Fruit fly (Drosophila melanogaster) whole organism, adult: ENCODE results near the gene Ag5r.

Source experiments
- CG11617 ChIP-seq: fragments of 200-800 bp; sonication (Bioruptor generic); optimal IDR thresholded peaks from 2 replicates; lab custom pipeline; 2017; ENCODE audit warnings: mild to moderate bottlenecking, missing biosample characterization, missing genetic modification reagents, missing genetic modification characterization
- CG12768 ChIP-seq: fragments of 200-800 bp; sonication (Bioruptor generic); optimal IDR thresholded peaks from 2 replicates; lab custom pipeline; 2017; ENCODE audit warnings: missing biosample characterization, missing genetic modification characterization, mild to moderate bottlenecking, moderate library complexity, missing genetic modification reagents
- CG14711 ChIP-seq: fragments of 200-800 bp; sonication (Bioruptor generic); optimal IDR thresholded peaks from 2 replicates; lab custom pipeline; 2018; ENCODE audit warnings: missing biosample characterization, mild to moderate bottlenecking, missing genetic modification characterization, moderate library complexity
- CG1620 ChIP-seq: fragments of 200-800 bp; sonication (Bioruptor generic); optimal IDR thresholded peaks from 2 replicates; lab custom pipeline; 2016; ENCODE audit warnings: missing biosample characterization, missing genetic modification characterization
- CG33017 ChIP-seq: fragments of 200-800 bp; sonication (Bioruptor generic); optimal IDR thresholded peaks from 2 replicates; lab custom pipeline; 2018; ENCODE audit warnings: missing biosample characterization, mild to moderate bottlenecking, missing genetic modification characterization, moderate library complexity
- CG5204 ChIP-seq: fragments of 200-800 bp; sonication (Bioruptor generic); optimal IDR thresholded peaks from 2 replicates; lab custom pipeline; 2016; ENCODE audit warnings: missing biosample characterization, missing genetic modification characterization
- CG7045 ChIP-seq: fragments of 200-800 bp; sonication (Bioruptor generic); optimal IDR thresholded peaks from 2 replicates; lab custom pipeline; 2017; ENCODE audit warnings: missing biosample characterization, mild to moderate bottlenecking, missing genetic modification characterization
- CG7101 ChIP-seq: fragments of 200-800 bp; sonication (Bioruptor generic); optimal IDR thresholded peaks from 2 replicates; lab custom pipeline; 2018; ENCODE audit warnings: missing biosample characterization, mild to moderate bottlenecking, missing genetic modification characterization, moderate library complexity
- Clk ChIP-seq: fragments of 200-800 bp; sonication (Bioruptor generic); optimal IDR thresholded peaks from 2 replicates; lab custom pipeline; 2017; ENCODE audit warnings: missing biosample characterization, missing genetic modification characterization
- Crg-1 ChIP-seq: fragments of 200-800 bp; sonication (Bioruptor generic); optimal IDR thresholded peaks from 2 replicates; lab custom pipeline; 2016; ENCODE audit warnings: missing biosample characterization, missing genetic modification characterization
- Hr96 ChIP-seq: fragments of 200-800 bp; sonication (Bioruptor generic); optimal IDR thresholded peaks from 2 replicates; lab custom pipeline; 2016; ENCODE audit warnings: missing biosample characterization, missing genetic modification characterization
- Mnt ChIP-seq: fragments of 200-800 bp; sonication (Bioruptor generic); optimal IDR thresholded peaks from 2 replicates; lab custom pipeline; 2016; ENCODE audit warnings: missing biosample characterization, mild to moderate bottlenecking, missing genetic modification characterization
- bab1 ChIP-seq: fragments of 200-800 bp; sonication (Bioruptor generic); optimal IDR thresholded peaks from 3 replicates; lab custom pipeline; 2019; ENCODE audit warnings: missing biosample characterization, mild to moderate bottlenecking, missing genetic modification characterization, moderate library complexity
- cic ChIP-seq: fragments of 200-800 bp; sonication (Bioruptor generic); optimal IDR thresholded peaks from 2 replicates; lab custom pipeline; 2017; ENCODE audit warnings: missing biosample characterization, mild to moderate bottlenecking, missing genetic modification characterization, moderate library complexity
- cnc ChIP-seq, 2 experiments: fragments of >200 bp; optimal IDR thresholded peaks; 2 replicates each; lab custom pipeline; 2017
- kay ChIP-seq: fragments of 200-800 bp; sonication (Bioruptor generic); peaks from one replicate; lab custom pipeline; 2016; ENCODE audit warnings: missing biosample characterization, missing genetic modification characterization, borderline replicate concordance
- ovo ChIP-seq: fragments of 200-800 bp; sonication (Bioruptor generic); optimal IDR thresholded peaks from 2 replicates; lab custom pipeline; 2016; ENCODE audit warnings: missing biosample characterization, missing genetic modification characterization
- pad ChIP-seq: fragments of 200-800 bp; sonication (Bioruptor generic); optimal IDR thresholded peaks from 3 replicates; lab custom pipeline; 2017; ENCODE audit warnings: missing biosample characterization, missing genetic modification characterization, mild to moderate bottlenecking, moderate library complexity, missing genetic modification reagents
- tj ChIP-seq: fragments of 200-800 bp; sonication (Bioruptor generic); optimal IDR thresholded peaks from 3 replicates; lab custom pipeline; 2017; ENCODE audit warnings: missing biosample characterization, mild to moderate bottlenecking, missing genetic modification characterization, moderate library complexity
- toe ChIP-seq: fragments of 200-800 bp; sonication (Bioruptor generic); optimal IDR thresholded peaks from 2 replicates; lab custom pipeline; 2016; ENCODE audit warnings: missing biosample characterization, missing genetic modification characterization

Gene Ag5r

DNA sequence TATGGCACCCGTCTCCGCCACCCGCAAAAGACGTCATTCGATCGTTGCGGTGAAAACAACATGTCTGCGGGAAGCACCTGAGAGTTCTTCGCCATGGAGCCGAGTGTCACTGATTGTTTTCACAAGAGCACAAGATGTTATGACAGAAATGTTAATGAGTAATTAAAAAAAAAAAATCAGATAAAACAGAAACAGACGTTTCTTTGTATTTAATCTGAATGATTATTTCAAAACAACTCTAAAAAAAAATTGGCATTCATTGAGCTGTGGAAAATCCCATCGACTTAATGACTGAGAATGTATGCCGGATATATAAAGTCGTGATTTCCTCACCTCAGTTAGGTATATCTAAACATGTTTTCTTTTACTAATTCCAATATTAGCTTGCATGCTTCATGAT, at the start of gene Ag5r:
TSS of gene Ag5r (minus strand) at position 101 of the 400 bp plus-strand sequence.
- no peak for TF ChIP-seq cic (GFP tag; lab: Kevin White, UChicago)
- TF ChIP-seq Clk (GFP tag; lab: Kevin White, UChicago) = no peak

DNA sequence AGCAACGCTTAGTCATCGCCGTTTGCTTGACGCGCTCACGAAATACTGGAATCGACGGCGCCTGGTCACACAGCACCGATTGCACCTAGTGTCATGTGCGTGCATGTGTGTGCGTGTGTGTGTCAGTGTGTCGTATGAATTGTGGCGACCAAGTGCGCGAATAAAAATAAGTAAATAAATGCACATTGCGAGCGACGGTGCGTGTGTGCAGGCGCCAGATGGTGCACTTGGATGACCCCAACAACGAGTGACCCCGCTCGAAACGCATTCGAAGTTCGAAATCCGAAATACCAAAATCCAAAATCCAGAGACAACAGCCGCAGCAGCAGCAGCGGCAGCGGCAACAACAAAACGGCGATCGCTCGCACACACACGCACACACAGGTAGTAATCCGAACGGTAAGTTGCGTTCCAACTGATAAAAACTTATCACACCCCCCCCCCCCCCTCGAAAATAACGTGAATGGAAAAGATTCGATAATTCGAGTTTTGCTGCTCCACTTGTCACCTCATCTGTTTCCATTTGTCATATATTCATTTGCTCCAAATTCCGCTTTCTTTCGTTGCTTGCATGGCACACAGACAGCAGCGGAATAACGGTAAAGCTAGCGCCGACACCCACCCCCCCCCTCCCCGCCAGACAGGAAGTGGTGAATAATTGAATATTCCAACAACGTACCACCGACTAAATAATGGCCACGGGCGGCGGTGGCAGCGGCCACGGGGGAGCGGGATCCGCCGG, 46.4 kb upstream of the Ag5r start, which contains the start of gene CG14411:
TSS of gene CG14411 (plus strand) at position 86 of the 742 bp plus-strand sequence.
- TF ChIP-seq bab1 (GFP tag; lab: Kevin White, UChicago) = peak; percentile 14
- no peak for TF ChIP-seq Hr96 (GFP tag; lab: Kevin White, UChicago)
- peak; percentile 84 for TF ChIP-seq ovo (GFP tag; lab: Kevin White, UChicago)
- peak; percentile 17 for TF ChIP-seq pad (GFP tag; lab: Kevin White, UChicago)
- TF ChIP-seq Mnt (GFP tag; lab: Kevin White, UChicago) = peak; percentile 85
- TF ChIP-seq CG1620 (GFP tag; lab: Kevin White, UChicago) = no peak

DNA sequence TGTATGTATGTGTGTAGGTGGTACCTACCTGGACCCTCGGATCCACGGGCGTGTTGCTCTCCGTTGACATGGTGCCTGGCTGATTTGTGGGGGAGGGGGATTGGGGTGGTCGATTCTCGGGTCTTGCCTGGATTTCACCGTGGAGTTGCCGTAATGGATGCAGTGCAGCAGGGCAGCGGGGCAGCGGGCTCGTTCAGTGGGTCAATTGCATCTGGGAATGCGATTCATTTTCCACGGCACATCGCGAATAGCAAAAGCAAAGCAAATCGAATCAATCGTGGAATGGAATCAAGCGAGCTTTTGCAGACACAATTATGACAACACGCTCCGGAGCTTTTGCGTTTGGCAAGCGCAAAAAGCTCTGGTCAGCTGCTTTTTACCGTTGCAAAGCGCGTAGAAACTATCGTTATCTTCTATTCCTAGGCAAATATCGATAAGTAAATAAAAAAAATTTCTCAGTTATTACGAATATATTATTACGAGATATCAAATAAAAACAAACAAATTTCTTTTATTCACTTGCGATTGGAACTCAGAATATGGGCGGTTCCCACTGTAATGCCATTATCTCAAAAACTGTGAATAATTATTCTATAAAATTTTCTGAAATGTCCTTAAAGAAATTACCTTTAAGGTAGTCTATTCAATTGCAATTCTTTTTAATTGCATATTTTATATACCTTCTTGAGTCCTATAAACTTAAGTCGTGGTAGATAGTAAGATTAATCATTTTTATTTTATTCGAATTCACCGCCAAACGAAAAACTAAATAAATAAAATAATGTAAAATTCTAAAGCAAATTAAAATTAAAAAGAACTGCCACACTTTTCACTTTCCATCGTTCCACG, 45.6 kb upstream of the Ag5r start, which contains the start of gene CG14408:
TSS of gene CG14408 (minus strand) at position 321 of the 849 bp plus-strand sequence.
- TF ChIP-seq CG14711 (tag; lab: Kevin White, UChicago) (no peak), toe (peak; percentile 28), bab1 (GFP tag; lab: Kevin White, UChicago) (no peak), Mnt (GFP tag; lab: Kevin White, UChicago) (no peak), Clk (GFP tag; lab: Kevin White, UChicago) (no peak), kay (GFP tag; lab: Kevin White, UChicago) (peak; percentile 97), CG12768 (GFP tag; lab: Kevin White, UChicago) (no peak), CG7101 (no peak), cnc (optimal IDR thresholded peaks at IDR 0.05; lab: Kevin White, UChicago) (peak in 1 of 2 experiments; percentile 70), CG5204 (GFP tag; lab: Kevin White, UChicago) (no peak), ovo (GFP tag; lab: Kevin White, UChicago) (peak; percentile 99), CG33017 (tag; lab: Kevin White, UChicago) (no peak), cic (GFP tag; lab: Kevin White, UChicago) (no peak)

DNA sequence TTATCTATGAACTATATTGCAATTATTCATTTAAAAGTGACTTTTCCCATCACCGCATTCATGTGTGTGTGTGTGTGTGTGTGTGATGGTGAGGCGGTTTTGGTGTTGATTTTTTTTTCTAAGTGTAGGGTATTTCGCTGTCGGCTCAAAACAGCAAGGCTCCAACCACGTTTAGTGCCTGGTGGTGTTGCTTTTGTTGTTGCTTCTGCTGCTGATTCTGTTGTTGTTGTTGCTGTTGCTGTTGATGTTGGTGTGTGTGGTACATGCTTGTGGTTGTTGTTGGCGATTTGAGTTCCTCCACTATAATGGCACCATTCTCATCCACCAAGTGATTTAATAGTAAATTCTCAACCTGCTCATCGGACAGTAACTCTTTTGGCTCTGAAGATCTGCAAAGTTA, 41.3 kb upstream of the Ag5r start:
- TF ChIP-seq CG7101 (no peak), bab1 (GFP tag; lab: Kevin White, UChicago) (no peak), CG7045 (GFP tag; lab: Kevin White, UChicago) (no peak), tj (no peak), ovo (GFP tag; lab: Kevin White, UChicago) (no peak), cnc (optimal IDR thresholded peaks at IDR 0.05; lab: Kevin White, UChicago) (no peak), CG11617 (GFP tag; lab: Kevin White, UChicago) (no peak), CG5204 (GFP tag; lab: Kevin White, UChicago) (no peak), kay (GFP tag; lab: Kevin White, UChicago) (no peak), CG1620 (GFP tag; lab: Kevin White, UChicago) (no peak), Hr96 (GFP tag; lab: Kevin White, UChicago) (no peak), cic (GFP tag; lab: Kevin White, UChicago) (no peak), Crg-1 (GFP tag; lab: Kevin White, UChicago) (no peak)

DNA sequence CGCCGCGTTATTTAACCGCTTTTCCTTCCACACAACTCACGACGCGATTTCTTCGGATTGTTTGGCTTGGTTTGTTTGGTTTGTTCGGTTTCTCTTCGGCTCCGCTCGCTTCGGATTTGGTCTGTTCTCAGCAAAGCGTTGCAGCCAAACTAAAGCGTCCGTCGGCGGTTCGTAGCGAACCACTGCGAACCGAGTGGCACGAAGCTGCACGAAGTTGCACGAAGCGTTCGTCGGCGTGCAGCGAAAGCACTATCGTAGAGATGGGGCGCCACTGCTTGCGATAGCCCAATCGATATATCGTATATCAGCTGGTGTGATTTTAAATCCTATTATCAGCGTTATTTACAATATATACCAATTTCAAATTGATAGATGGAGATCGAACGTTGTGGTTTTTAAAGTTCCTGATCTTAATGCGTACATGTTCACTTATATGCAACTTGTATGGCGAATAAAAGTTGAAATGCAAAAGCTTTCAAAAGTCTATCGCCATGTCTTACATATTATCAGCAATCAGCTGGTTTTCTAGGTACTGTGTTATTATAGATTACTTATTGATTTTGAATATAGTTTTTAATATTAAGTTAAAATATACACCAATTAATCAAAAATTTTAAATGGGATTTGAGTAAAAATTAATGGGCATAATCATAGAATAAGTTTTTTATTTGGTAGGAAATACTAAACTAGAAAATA, 39.7 kb upstream of the Ag5r start, which contains the start of gene rut:
TSS of gene rut (minus strand) at position 152 of the 696 bp plus-strand sequence.
- TF ChIP-seq CG7101 (no peak), CG14711 (tag; lab: Kevin White, UChicago) (no peak), CG11617 (GFP tag; lab: Kevin White, UChicago) (no peak), toe (no peak), Clk (GFP tag; lab: Kevin White, UChicago) (no peak), pad (GFP tag; lab: Kevin White, UChicago) (peak; percentile 16), CG5204 (GFP tag; lab: Kevin White, UChicago) (no peak), Hr96 (GFP tag; lab: Kevin White, UChicago) (no peak), kay (GFP tag; lab: Kevin White, UChicago) (no peak), cnc (optimal IDR thresholded peaks at IDR 0.05; lab: Kevin White, UChicago) (no peak), bab1 (GFP tag; lab: Kevin White, UChicago) (no peak), CG1620 (GFP tag; lab: Kevin White, UChicago) (peak; percentile 42), Mnt (GFP tag; lab: Kevin White, UChicago) (no peak), Crg-1 (GFP tag; lab: Kevin White, UChicago) (no peak), CG33017 (tag; lab: Kevin White, UChicago) (no peak), CG12768 (GFP tag; lab: Kevin White, UChicago) (no peak), ovo (GFP tag; lab: Kevin White, UChicago) (peak; percentile 0), tj (peak; percentile 39), cic (GFP tag; lab: Kevin White, UChicago) (peak; percentile 24), CG7045 (GFP tag; lab: Kevin White, UChicago) (no peak)
